Worm (Caenorhabditis elegans): ENCODE data around the gene nhr-227.

The nhr-227 gene

ce11 chrV:2281499-2281898, 3.7 kb upstream of the nhr-227 start, which contains the start of gene nhr-228:
TSS of gene nhr-228 (plus strand) at chrV:2281759.
- no peak for TF ChIP-seq ceh-82 (tag; optimal IDR thresholded peaks at IDR 0.05)
- TF ChIP-seq daf-12 (tag; optimal IDR thresholded peaks at IDR 0.05): no peak
- TF ChIP-seq nhr-12 (tag; optimal IDR thresholded peaks at IDR 0.05): no peak
- TF ChIP-seq skn-1 (tag; optimal IDR thresholded peaks at IDR 0.05): peak; percentile 84
- no peak for TF ChIP-seq pqm-1 (tag; optimal IDR thresholded peaks at IDR 0.05)
- no peak for TF ChIP-seq mdl-1 (tag; optimal IDR thresholded peaks at IDR 0.05)
- TF ChIP-seq nhr-77 (tag; optimal IDR thresholded peaks at IDR 0.05): no peak
- TF ChIP-seq ztf-4 (tag; optimal IDR thresholded peaks at IDR 0.05): no peak
- TF ChIP-seq tbx-2 (tag; optimal IDR thresholded peaks at IDR 0.05): no peak
- no peak for TF ChIP-seq lin-39 (tag; optimal IDR thresholded peaks at IDR 0.05)
- TF ChIP-seq unc-62 (GFP tag; optimal IDR thresholded peaks at IDR 0.05): no peak
- TF ChIP-seq nfya-1 (tag; optimal IDR thresholded peaks at IDR 0.05; ENCODE audit: insufficient read depth): peak; percentile 54
- TF ChIP-seq elt-2 (tag; optimal IDR thresholded peaks at IDR 0.05): peak; percentile 29
- no peak for TF ChIP-seq nhr-28 (tag; optimal IDR thresholded peaks at IDR 0.05)
- TF ChIP-seq mml-1 (tag; optimal IDR thresholded peaks at IDR 0.05): no peak
- TF ChIP-seq elt-3 (tag; optimal IDR thresholded peaks at IDR 0.05): no peak
- TF ChIP-seq hmg-11 (tag; optimal IDR thresholded peaks at IDR 0.05): peak; percentile 66
- no peak for TF ChIP-seq ZK546.5 (tag; optimal IDR thresholded peaks at IDR 0.05)
- peak; percentile 91 for TF ChIP-seq pha-4 (tag; optimal IDR thresholded peaks at IDR 0.05)
- no peak for TF ChIP-seq sea-2 (GFP tag; optimal IDR thresholded peaks at IDR 0.05)
- no peak for TF ChIP-seq egl-5 (tag; optimal IDR thresholded peaks at IDR 0.05)
- TF ChIP-seq nhr-67 (tag; optimal IDR thresholded peaks at IDR 0.05): no peak
- TF ChIP-seq nhr-11 (tag; optimal IDR thresholded peaks at IDR 0.05): no peak
- TF ChIP-seq nhr-76 (tag; optimal IDR thresholded peaks at IDR 0.05): no peak
- TF ChIP-seq jun-1 (tag; optimal IDR thresholded peaks at IDR 0.05): peak; percentile 22
- no peak for TF ChIP-seq fos-1 (tag; optimal IDR thresholded peaks at IDR 0.05)
- no peak for TF ChIP-seq R02D3.7 (tag; optimal IDR thresholded peaks at IDR 0.05)
- no peak for TF ChIP-seq lsy-12 (tag; optimal IDR thresholded peaks at IDR 0.05)
- no peak for TF ChIP-seq nhr-237 (tag; optimal IDR thresholded peaks at IDR 0.05)
- TF ChIP-seq lin-15B (tag; optimal IDR thresholded peaks at IDR 0.05): peak; percentile 49
- TF ChIP-seq elt-1 (tag; optimal IDR thresholded peaks at IDR 0.05): no peak
- TF ChIP-seq fkh-2 (tag; optimal IDR thresholded peaks at IDR 0.05): no peak
- TF ChIP-seq nhr-23 (tag; optimal IDR thresholded peaks at IDR 0.05): peak; percentile 46
- TF ChIP-seq snpc-4 (tag; optimal IDR thresholded peaks at IDR 0.05): peak; percentile 17
- TF ChIP-seq ceh-9 (tag; optimal IDR thresholded peaks at IDR 0.05): no peak
- no peak for TF ChIP-seq ceh-28 (tag; optimal IDR thresholded peaks at IDR 0.05)
- peak; percentile 38 for TF ChIP-seq nhr-25 (tag; optimal IDR thresholded peaks at IDR 0.05)
- TF ChIP-seq ceh-16 (tag; optimal IDR thresholded peaks at IDR 0.05): no peak
- TF ChIP-seq egl-27 (tag; optimal IDR thresholded peaks at IDR 0.05): no peak
- TF ChIP-seq zag-1 (tag; optimal IDR thresholded peaks at IDR 0.05): no peak
- TF ChIP-seq eor-1 (tag; optimal IDR thresholded peaks at IDR 0.05): no peak
- TF ChIP-seq ama-1 (optimal IDR thresholded peaks at IDR 0.05): no peak
- no peak for TF ChIP-seq unc-39 (tag; optimal IDR thresholded peaks at IDR 0.05)
- TF ChIP-seq fkh-10 (GFP tag; optimal IDR thresholded peaks at IDR 0.05): no peak
- no peak for TF ChIP-seq nhr-43 (tag; optimal IDR thresholded peaks at IDR 0.05; ENCODE audit: poor library complexity, severe bottlenecking)
- no peak for TF ChIP-seq aly-2 (tag; optimal IDR thresholded peaks at IDR 0.05)
- TF ChIP-seq ztf-11 (tag; optimal IDR thresholded peaks at IDR 0.05): no peak

ce11 chrV:2290329-2290728, 5.1 kb downstream of the nhr-227 start, which contains the start of gene nhr-225:
TSS of gene nhr-225 (minus strand) at chrV:2290474.
- TF ChIP-seq elt-1 (tag; optimal IDR thresholded peaks at IDR 0.05) (no peak), pha-4 (tag; optimal IDR thresholded peaks at IDR 0.05) (peak; percentile 76)

All from whole organism, L3 larva.